Worm (Caenorhabditis elegans): ENCODE results near the gene nlp-14.

- TF ChIP-seq T26A5.8 (tag; optimal IDR thresholded peaks at IDR 0.05), result no peak
- TF ChIP-seq snpc-1.1 (tag; optimal IDR thresholded peaks at IDR 0.05; ENCODE audit: insufficient read depth), result no peak
- no peak for TF ChIP-seq nfyb-1 (GFP tag; IDR thresholded peaks at IDR 0.05)
- TF ChIP-seq hrde-1 (tag; optimal IDR thresholded peaks at IDR 0.05; ENCODE audit: borderline replicate concordance), result no peak
- no peak for TF ChIP-seq somi-1 (GFP tag; optimal IDR thresholded peaks at IDR 0.05)
- TF ChIP-seq F49E8.2 (tag; optimal IDR thresholded peaks at IDR 0.05; ENCODE audit: insufficient read depth), result no peak
- TF ChIP-seq dox-1 (GFP tag; IDR thresholded peaks at IDR 0.05), result no peak
- TF ChIP-seq ztf-18 (tag; optimal IDR thresholded peaks at IDR 0.05), result no peak
- TF ChIP-seq ztf-3 (GFP tag; optimal IDR thresholded peaks at IDR 0.05), result no peak
- no peak for TF ChIP-seq aptf-3 (GFP tag; IDR thresholded peaks at IDR 0.05)
- TF ChIP-seq die-1 (tag; optimal IDR thresholded peaks at IDR 0.05), result no peak
Observed at ce11 chrX:8878709-8879108, 40.5 kb downstream of the nlp-14 start.

Data from whole organism, young adult.